Fruit fly (Drosophila melanogaster) whole organism, embryonic: ENCODE results near the gene unc-119.

Source experiments
- ATbp ChIP-seq: fragments of 200-800 bp; sonication (Bioruptor generic); optimal IDR thresholded peaks from 2 replicates; lab custom pipeline; 2017; ENCODE audit warnings: missing biosample characterization, mild to moderate bottlenecking, missing genetic modification characterization, missing genetic modification reagents
- Antp ChIP-seq: fragments of 200-800 bp; sonication (Bioruptor generic); optimal IDR thresholded peaks from 3 replicates; lab custom pipeline; 2016; ENCODE audit warnings: missing biosample characterization, missing genetic modification characterization
- B-H1 ChIP-seq: fragments of 200-800 bp; sonication (Bioruptor generic); IDR thresholded peaks from 3 replicates; pipeline ENCODE4 v1.3.6; 2022; ENCODE audit warnings: missing biosample characterization, missing genetic modification characterization
- B-H2 ChIP-seq: fragments of 200-800 bp; sonication (Bioruptor generic); optimal IDR thresholded peaks from 2 replicates; lab custom pipeline; 2018; ENCODE audit warnings: missing biosample characterization, mild to moderate bottlenecking, missing genetic modification characterization
- C15 ChIP-seq: fragments of 200-800 bp; sonication (Bioruptor generic); IDR thresholded peaks from 3 replicates; pipeline ENCODE4 v1.3.6; 2022; ENCODE audit warnings: missing biosample characterization, missing genetic modification characterization
- CG1024 ChIP-seq: fragments of 200-800 bp; sonication (Bioruptor generic); IDR thresholded peaks from 2 replicates; pipeline ENCODE4 v1.3.6; 2022; ENCODE audit warnings: missing biosample characterization, missing genetic modification characterization
- CG10366 ChIP-seq: fragments of 200-800 bp; sonication (Bioruptor generic); IDR thresholded peaks from 2 replicates; pipeline ENCODE4 v1.3.6; 2022; ENCODE audit warnings: missing biosample characterization, missing genetic modification characterization
- CG10462 ChIP-seq: fragments of 200-800 bp; sonication (Bioruptor generic); optimal IDR thresholded peaks from 2 replicates; lab custom pipeline; 2016; ENCODE audit warnings: missing biosample characterization, missing genetic modification characterization
- CG10654 ChIP-seq: fragments of 200-800 bp; sonication (Bioruptor generic); optimal IDR thresholded peaks from 2 replicates; lab custom pipeline; 2016; ENCODE audit warnings: missing biosample characterization, missing genetic modification characterization
- CG12391 ChIP-seq: fragments of 200-800 bp; sonication (Bioruptor generic); optimal IDR thresholded peaks from 3 replicates; lab custom pipeline; 2018; ENCODE audit warnings: missing biosample characterization, mild to moderate bottlenecking, missing genetic modification characterization, moderate library complexity
- CG13123 ChIP-seq: fragments of 200-800 bp; sonication (Bioruptor generic); optimal IDR thresholded peaks from 2 replicates; lab custom pipeline; 2016; ENCODE audit warnings: missing biosample characterization, missing genetic modification characterization
- CG13775 ChIP-seq: fragments of 200-800 bp; sonication (Bioruptor generic); optimal IDR thresholded peaks from 3 replicates; lab custom pipeline; 2017; ENCODE audit warnings: missing biosample characterization, mild to moderate bottlenecking, missing genetic modification characterization
- CG14667 ChIP-seq: fragments of 200-800 bp; sonication (Bioruptor generic); IDR thresholded peaks from 2 replicates; pipeline ENCODE4 v1.3.6; 2022; ENCODE audit warnings: missing biosample characterization, missing genetic modification characterization
- CG16779 ChIP-seq: fragments of 200-800 bp; sonication (Bioruptor generic); IDR thresholded peaks from 2 replicates; pipeline ENCODE4 v1.3.6; 2022; ENCODE audit warnings: missing biosample characterization, missing genetic modification characterization
- CG16813 ChIP-seq: fragments of 200-800 bp; sonication (Bioruptor generic); IDR thresholded peaks from 3 replicates; pipeline ENCODE4 v1.3.6; 2022; ENCODE audit warnings: missing biosample characterization, missing genetic modification characterization; ENCODE audit not compliant: partially characterized antibody
- CG17912 ChIP-seq: fragments of 200-800 bp; sonication (Bioruptor generic); optimal IDR thresholded peaks from 2 replicates; lab custom pipeline; 2018; ENCODE audit warnings: missing biosample characterization, mild to moderate bottlenecking, missing genetic modification characterization
- CG1832 ChIP-seq: fragments of 200-800 bp; sonication (Bioruptor generic); optimal IDR thresholded peaks from 2 replicates; lab custom pipeline; 2017; ENCODE audit warnings: missing biosample characterization, mild to moderate bottlenecking, missing genetic modification characterization, inconsistent platforms
- CG2712 ChIP-seq: fragments of 200-800 bp; optimal IDR thresholded peaks from 3 replicates; lab custom pipeline; 2019; ENCODE audit warnings: missing biosample characterization, mild to moderate bottlenecking, missing genetic modification characterization, moderate library complexity
- CG31441 ChIP-seq: fragments of 200-800 bp; sonication (Bioruptor generic); IDR thresholded peaks from 2 replicates; pipeline ENCODE4 v1.3.6; 2022; ENCODE audit warnings: missing biosample characterization, missing genetic modification characterization
- CG3407 ChIP-seq: fragments of 200-800 bp; sonication (Bioruptor generic); optimal IDR thresholded peaks from 2 replicates; lab custom pipeline; 2018; ENCODE audit warnings: missing biosample characterization, mild to moderate bottlenecking, missing genetic modification characterization
- CG4424 ChIP-seq: fragments of 200-800 bp; sonication (Bioruptor generic); optimal IDR thresholded peaks from 3 replicates; lab custom pipeline; 2016; ENCODE audit warnings: missing biosample characterization, missing genetic modification characterization
- CG7271 ChIP-seq: fragments of 200-800 bp; sonication (Bioruptor generic); optimal IDR thresholded peaks from 2 replicates; lab custom pipeline; 2018; ENCODE audit warnings: missing biosample characterization, mild to moderate bottlenecking, missing genetic modification characterization, moderate library complexity
- CG9797 ChIP-seq: fragments of 200-800 bp; sonication (Bioruptor generic); optimal IDR thresholded peaks from 3 replicates; lab custom pipeline; 2018; ENCODE audit warnings: missing biosample characterization, mild to moderate bottlenecking, missing genetic modification characterization
- CG9876 ChIP-seq: fragments of 200-800 bp; sonication (Bioruptor generic); optimal IDR thresholded peaks from 2 replicates; lab custom pipeline; 2016; ENCODE audit warnings: missing biosample characterization, missing genetic modification characterization
- CkIIα-i1 ChIP-seq: fragments of 200-800 bp; sonication (Bioruptor generic); IDR thresholded peaks from 2 replicates; pipeline ENCODE4 v1.3.6; 2022; ENCODE audit warnings: missing biosample characterization, missing genetic modification characterization
- Dfd ChIP-seq, 2 experiments: fragments of >200 bp; optimal IDR thresholded peaks; 2 replicates each; lab custom pipeline; 2017; ENCODE audit warnings: missing biosample characterization in 2 of 2, missing genetic modification characterization in 2 of 2
- E2f2 ChIP-seq: fragments of 200-800 bp; sonication (Bioruptor generic); IDR thresholded peaks from 2 replicates; pipeline ENCODE4 v1.3.6; 2022; ENCODE audit warnings: missing biosample characterization, missing genetic modification characterization
- Gsc ChIP-seq: fragments of 200-800 bp; sonication (Bioruptor generic); IDR thresholded peaks from 2 replicates; pipeline ENCODE4 v1.3.6; 2022; ENCODE audit warnings: missing biosample characterization, missing genetic modification characterization
- H15 ChIP-seq: fragments of 200-800 bp; sonication (Bioruptor generic); IDR thresholded peaks from 3 replicates; pipeline ENCODE4 v1.3.6; 2022; ENCODE audit warnings: missing biosample characterization, missing genetic modification characterization
- Hey ChIP-seq: fragments of 200-800 bp; sonication (Bioruptor generic); optimal IDR thresholded peaks from 3 replicates; lab custom pipeline; 2018; ENCODE audit warnings: missing biosample characterization, mild to moderate bottlenecking, missing genetic modification characterization
- Hr3 ChIP-seq: fragments of 200-800 bp; sonication (Bioruptor generic); optimal IDR thresholded peaks from 3 replicates; lab custom pipeline; 2016; ENCODE audit warnings: missing biosample characterization, missing genetic modification characterization
- Hr39 ChIP-seq: fragments of >200 bp; optimal IDR thresholded peaks from 2 replicates; lab custom pipeline; 2017
- Hsf ChIP-seq: fragments of 200-800 bp; sonication (Bioruptor generic); optimal IDR thresholded peaks from 3 replicates; lab custom pipeline; 2016; ENCODE audit warnings: missing biosample characterization, missing genetic modification characterization
- MBD-R2 ChIP-seq: fragments of 200-800 bp; sonication (Bioruptor generic); IDR thresholded peaks from 2 replicates; pipeline ENCODE4 v1.3.6; 2022; ENCODE audit warnings: missing biosample characterization, missing genetic modification characterization
- Meics ChIP-seq: fragments of 200-800 bp; sonication (Bioruptor generic); optimal IDR thresholded peaks from 2 replicates; lab custom pipeline; 2017; ENCODE audit warnings: missing biosample characterization, mild to moderate bottlenecking, missing genetic modification characterization
- Nf-YA ChIP-seq: fragments of 200-800 bp; sonication (Bioruptor generic); IDR thresholded peaks from 2 replicates; pipeline ENCODE4 v1.3.6; 2022; ENCODE audit warnings: missing biosample characterization, missing genetic modification characterization
- Scr ChIP-seq: fragments of 200-800 bp; sonication (Bioruptor generic); IDR thresholded peaks from 2 replicates; pipeline ENCODE4 v1.3.6; 2022; ENCODE audit warnings: missing biosample characterization, missing genetic modification characterization; ENCODE audit not compliant: partially characterized antibody
- dati ChIP-seq: fragments of 200-800 bp; sonication (Bioruptor generic); IDR thresholded peaks from 2 replicates; pipeline ENCODE4 v1.3.6; 2022; ENCODE audit warnings: missing biosample characterization, missing genetic modification characterization
- dm ChIP-seq: fragments of 200-800 bp; sonication (Bioruptor generic); optimal IDR thresholded peaks from 3 replicates; lab custom pipeline; 2016; ENCODE audit warnings: missing biosample characterization, missing genetic modification characterization
- en ChIP-seq: fragments of 200-800 bp; sonication (Bioruptor generic); optimal IDR thresholded peaks from 2 replicates; lab custom pipeline; 2016; ENCODE audit warnings: missing biosample characterization, missing genetic modification characterization
- eve ChIP-seq, 2 experiments: fragments of >200 bp; optimal IDR thresholded peaks; 2 replicates each; lab custom pipeline; 2017; ENCODE audit warnings: missing biosample characterization in 2 of 2, missing genetic modification characterization in 2 of 2
- fd96Cb ChIP-seq: fragments of 200-800 bp; sonication (Bioruptor generic); optimal IDR thresholded peaks from 2 replicates; lab custom pipeline; 2018; ENCODE audit warnings: missing biosample characterization, mild to moderate bottlenecking, missing genetic modification characterization, moderate library complexity
- h ChIP-seq: fragments of >200 bp; optimal IDR thresholded peaks from 2 replicates; lab custom pipeline; 2017
- hbn ChIP-seq: fragments of 200-800 bp; sonication (Bioruptor generic); IDR thresholded peaks from 2 replicates; pipeline ENCODE4 v1.3.6; 2022; ENCODE audit warnings: missing biosample characterization, missing genetic modification characterization; ENCODE audit not compliant: partially characterized antibody
- jing ChIP-seq: fragments of 200-800 bp; sonication (Bioruptor generic); optimal IDR thresholded peaks from 2 replicates; lab custom pipeline; 2018; ENCODE audit warnings: missing biosample characterization, mild to moderate bottlenecking, missing genetic modification characterization
- kah ChIP-seq: fragments of 200-800 bp; sonication (Bioruptor generic); optimal IDR thresholded peaks from 2 replicates; lab custom pipeline; 2018; ENCODE audit warnings: missing biosample characterization, mild to moderate bottlenecking, missing genetic modification characterization
- onecut ChIP-seq: fragments of 200-800 bp; sonication (Bioruptor generic); IDR thresholded peaks from 2 replicates; pipeline ENCODE4 v1.3.6; 2022; ENCODE audit warnings: missing biosample characterization, missing genetic modification characterization
- pho ChIP-seq: fragments of 200-800 bp; sonication (Bioruptor generic); optimal IDR thresholded peaks from 2 replicates; lab custom pipeline; 2016; ENCODE audit warnings: missing biosample characterization, missing genetic modification characterization
- scrt ChIP-seq: fragments of 200-800 bp; sonication (Bioruptor generic); optimal IDR thresholded peaks from 2 replicates; lab custom pipeline; 2018; ENCODE audit warnings: missing biosample characterization, mild to moderate bottlenecking, missing genetic modification characterization, moderate library complexity
- tgo ChIP-seq: fragments of 200-800 bp; sonication (Bioruptor generic); IDR thresholded peaks from 3 replicates; pipeline ENCODE4 v1.3.6; 2022; ENCODE audit warnings: missing biosample characterization, missing genetic modification characterization
- vvl ChIP-seq: fragments of 200-800 bp; sonication (Bioruptor generic); IDR thresholded peaks from 2 replicates; pipeline ENCODE4 v1.3.6; 2022; ENCODE audit warnings: missing biosample characterization, missing genetic modification characterization
- z ChIP-seq: fragments of 200-800 bp; sonication (Bioruptor generic); IDR thresholded peaks from 3 replicates; pipeline ENCODE4 v1.3.6; 2022; ENCODE audit warnings: missing biosample characterization, missing genetic modification characterization

unc-119 gene

dm6 chrX:7290811-7291515 is at the start of gene unc-119 (continued):
- no peak for TF ChIP-seq Meics (GFP tag; lab: Kevin White, UChicago)
- TF ChIP-seq CG9797 (GFP tag; lab: Kevin White, UChicago), result peak; percentile 87
- TF ChIP-seq CG10366 (GFP tag; lab: Robert Waterston, UW), result no peak
- TF ChIP-seq jing, result no peak
- no peak for TF ChIP-seq fd96Cb (tag; lab: Kevin White, UChicago)
- no peak for TF ChIP-seq CG10462 (GFP tag; lab: Kevin White, UChicago)
- TF ChIP-seq CG10654 (GFP tag; lab: Kevin White, UChicago), result no peak
- TF ChIP-seq hbn (GFP tag; lab: Robert Waterston, UW), result peak; percentile 51; the same call in 1 of the 2 replicates
- no peak for TF ChIP-seq B-H2 (GFP tag; lab: Kevin White, UChicago)
- TF ChIP-seq h, result no peak
- no peak for TF ChIP-seq ATbp (GFP tag; lab: Kevin White, UChicago)
- TF ChIP-seq E2f2 (GFP tag; lab: Robert Waterston, UW), result peak; percentile 96
- TF ChIP-seq dm (GFP tag; lab: Kevin White, UChicago), result peak; percentile 7
- TF ChIP-seq CG1024 (GFP tag; lab: Robert Waterston, UW), result no peak
- no peak for TF ChIP-seq CG13123
- TF ChIP-seq CG9876 (GFP tag; lab: Kevin White, UChicago), result no peak
- peak; percentile 16 for TF ChIP-seq CG12391 (tag; lab: Kevin White, UChicago)
- no peak for TF ChIP-seq CG14667 (GFP tag; lab: Robert Waterston, UW)
- TF ChIP-seq Hr3 (GFP tag; lab: Kevin White, UChicago), result no peak
- TF ChIP-seq eve (GFP tag; optimal IDR thresholded peaks at IDR 0.05; lab: Kevin White, UChicago), result no peak
- TF ChIP-seq CG16813, result peak; percentile 71
- TF ChIP-seq CG3407 (GFP tag; lab: Kevin White, UChicago), result no peak
- no peak for TF ChIP-seq CG13775
- TF ChIP-seq Hsf (GFP tag; lab: Kevin White, UChicago), result no peak
- TF ChIP-seq Gsc (GFP tag; lab: Robert Waterston, UW), result no peak
- peak; percentile 46 for TF ChIP-seq MBD-R2 (GFP tag; lab: Robert Waterston, UW)
- TF ChIP-seq B-H1, result no peak
- peak; percentile 67 for TF ChIP-seq Scr (GFP tag; lab: Robert Waterston, UW)
- no peak for TF ChIP-seq C15
- no peak; the same call in 1 of the 2 replicates for TF ChIP-seq onecut (GFP tag; lab: Robert Waterston, UW)
- no peak for TF ChIP-seq Hey (tag; lab: Kevin White, UChicago)
- no peak for TF ChIP-seq CG16779 (GFP tag; lab: Robert Waterston, UW)
- no peak for TF ChIP-seq CkIIα-i1
- no peak for TF ChIP-seq tgo (GFP tag; lab: Robert Waterston, UW)
- TF ChIP-seq Nf-YA (GFP tag; lab: Robert Waterston, UW), result no peak
- 0 out of 2 replicates have a peak, but pooled peaks have one; percentile 21 for TF ChIP-seq vvl (GFP tag; lab: Robert Waterston, UW)
- no peak for TF ChIP-seq Antp (GFP tag; lab: Kevin White, UChicago)
- TF ChIP-seq CG7271, result no peak
- TF ChIP-seq scrt (GFP tag; lab: Kevin White, UChicago), result no peak
- TF ChIP-seq z, result no peak
- TF ChIP-seq en (GFP tag; lab: Kevin White, UChicago), result no peak
- no peak for TF ChIP-seq Dfd (GFP tag; optimal IDR thresholded peaks at IDR 0.05; lab: Kevin White, UChicago)
- TF ChIP-seq H15, result no peak
- no peak for TF ChIP-seq CG31441 (GFP tag; lab: Robert Waterston, UW)
- TF ChIP-seq dati (GFP tag; lab: Robert Waterston, UW), result no peak
- no peak for TF ChIP-seq Hr39
- TF ChIP-seq CG1832 (GFP tag; lab: Kevin White, UChicago), result no peak
- TF ChIP-seq CG4424 (GFP tag; lab: Kevin White, UChicago), result no peak
- peak; percentile 10 for TF ChIP-seq pho (GFP tag; lab: Kevin White, UChicago)
- peak; percentile 21 for TF ChIP-seq CG2712
- TF ChIP-seq CG17912 (GFP tag; lab: Kevin White, UChicago), result no peak
- TF ChIP-seq kah (GFP tag; lab: Kevin White, UChicago), result no peak
